Fruit fly (Drosophila melanogaster): ENCODE measurements around the gene mtSSB.

Gene mtSSB

DNA sequence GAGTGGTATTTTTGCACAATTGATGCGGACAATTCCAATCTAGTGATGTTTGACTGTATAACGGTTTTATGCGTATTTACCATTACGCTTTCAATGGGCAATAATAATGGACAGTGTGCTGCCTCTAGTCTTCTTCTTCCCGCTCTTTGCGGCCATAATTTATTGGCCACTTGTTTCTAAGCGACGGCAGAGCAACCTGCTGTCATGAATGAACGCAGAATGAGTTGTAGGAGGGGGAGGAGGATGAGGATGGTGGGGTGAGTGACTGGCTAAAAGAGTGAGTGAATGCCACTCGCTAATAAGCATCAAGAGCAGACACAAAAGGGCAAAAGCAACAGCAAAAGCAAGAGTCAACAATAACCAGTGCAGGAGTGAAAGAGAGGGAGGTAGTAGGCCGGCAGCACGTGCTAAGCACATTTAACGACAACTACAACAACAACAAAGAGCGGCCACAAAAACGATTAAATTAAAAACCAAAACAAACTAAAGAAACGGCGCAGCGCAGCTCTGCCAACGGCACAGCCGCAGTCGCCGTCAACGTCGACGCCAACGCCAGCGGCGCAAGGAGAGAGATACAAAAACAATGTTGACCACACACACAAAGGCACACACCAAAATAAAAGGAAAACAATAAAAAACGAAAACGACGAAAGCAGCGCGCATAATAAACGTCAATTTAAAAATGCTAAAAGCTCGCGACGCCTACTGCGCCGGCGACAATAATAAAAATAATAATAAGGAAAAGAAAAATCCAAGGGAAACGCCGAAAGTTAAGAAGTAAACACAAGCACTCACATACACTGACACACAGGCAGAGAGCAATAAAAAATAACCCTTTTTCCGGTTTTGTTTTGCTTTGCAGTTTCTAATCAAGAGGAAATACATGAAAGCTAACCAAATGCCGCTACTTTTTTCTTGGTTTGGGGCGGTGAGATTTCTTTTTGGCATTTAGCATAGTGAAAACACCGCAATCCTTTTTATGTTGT, 24.0 kb upstream of the mtSSB start:
- TF ChIP-seq Pif1B (GFP tag; optimal IDR thresholded peaks at IDR 0.05) = peak; percentile 23
- no peak for TF ChIP-seq CG9948 (tag; optimal IDR thresholded peaks at IDR 0.05)
- TF ChIP-seq CG34367 (tag; optimal IDR thresholded peaks at IDR 0.05) = peak; percentile 11
- no peak for TF ChIP-seq Ets98B (GFP tag; IDR thresholded peaks at IDR 0.05)
- TF ChIP-seq CG8159 (tag; optimal IDR thresholded peaks at IDR 0.05) = peak; percentile 52
- TF ChIP-seq CG8301 (tag; optimal IDR thresholded peaks at IDR 0.05) = no peak
- TF ChIP-seq Pif1A (GFP tag; optimal IDR thresholded peaks at IDR 0.05) = peak; percentile 48
- peak; percentile 50 for TF ChIP-seq Snoo (tag; optimal IDR thresholded peaks at IDR 0.05)
- TF ChIP-seq fd96Ca (GFP tag; IDR thresholded peaks at IDR 0.05) = no peak
- TF ChIP-seq gl (tag; optimal IDR thresholded peaks at IDR 0.05) = peak; percentile 28
- TF ChIP-seq CG14655 (GFP tag; optimal IDR thresholded peaks at IDR 0.05) = no peak
- no peak for TF ChIP-seq CG32121 (GFP tag; IDR thresholded peaks at IDR 0.05)
- TF ChIP-seq EcR (GFP tag; optimal IDR thresholded peaks at IDR 0.05) = peak; percentile 90
- no peak for TF ChIP-seq CG12605 (GFP tag; IDR thresholded peaks at IDR 0.05)
- TF ChIP-seq D1 (tag; optimal IDR thresholded peaks at IDR 0.05) = no peak
- peak; percentile 83 for TF ChIP-seq CG13204 (GFP tag; optimal IDR thresholded peaks at IDR 0.05)
- TF ChIP-seq CG17806 (tag; optimal IDR thresholded peaks at IDR 0.05) = no peak
- no peak for TF ChIP-seq CG4496 (GFP tag; IDR thresholded peaks at IDR 0.05)
- no peak for TF ChIP-seq rn (GFP tag; IDR thresholded peaks at IDR 0.05)
- peak; percentile 33 for TF ChIP-seq CG15710 (tag; optimal IDR thresholded peaks at IDR 0.05)
- TF ChIP-seq CG10348 (GFP tag; IDR thresholded peaks at IDR 0.05) = no peak

DNA sequence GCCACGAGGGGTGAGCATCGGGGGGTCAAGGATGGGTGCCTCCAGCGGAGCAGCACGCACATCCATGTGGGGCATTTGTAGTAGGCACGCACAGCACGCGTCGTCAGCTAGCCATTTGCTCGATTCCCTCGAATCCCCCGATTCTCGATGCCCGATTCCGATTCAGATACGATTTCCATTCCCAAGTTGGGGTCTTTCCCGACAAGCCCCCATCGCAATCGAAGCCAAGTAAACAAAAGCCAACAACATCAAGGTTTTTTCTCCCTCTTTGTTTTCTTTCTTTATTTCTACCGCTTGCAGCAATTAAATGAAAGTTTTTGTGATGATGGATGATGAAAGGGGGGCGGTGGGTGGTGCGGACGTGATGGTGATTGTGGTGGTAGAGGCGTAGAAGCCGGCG, 22.0 kb upstream of the mtSSB start:
- no peak for TF ChIP-seq Ets98B (GFP tag; IDR thresholded peaks at IDR 0.05)
- no peak for TF ChIP-seq CG4496 (GFP tag; IDR thresholded peaks at IDR 0.05)
- no peak for TF ChIP-seq CG8301 (tag; optimal IDR thresholded peaks at IDR 0.05)
- peak; percentile 83 for TF ChIP-seq EcR (GFP tag; optimal IDR thresholded peaks at IDR 0.05)
- TF ChIP-seq Pif1A (GFP tag; optimal IDR thresholded peaks at IDR 0.05) = no peak
- no peak for TF ChIP-seq CG9948 (tag; optimal IDR thresholded peaks at IDR 0.05)
- TF ChIP-seq CG15710 (tag; optimal IDR thresholded peaks at IDR 0.05) = no peak
- no peak for TF ChIP-seq CG8159 (tag; optimal IDR thresholded peaks at IDR 0.05)
- no peak for TF ChIP-seq CG14655 (GFP tag; optimal IDR thresholded peaks at IDR 0.05)
- TF ChIP-seq D1 (tag; optimal IDR thresholded peaks at IDR 0.05) = no peak
- TF ChIP-seq CG34367 (tag; optimal IDR thresholded peaks at IDR 0.05) = no peak
- TF ChIP-seq CG13204 (GFP tag; optimal IDR thresholded peaks at IDR 0.05) = peak; percentile 54
- TF ChIP-seq CG12605 (GFP tag; IDR thresholded peaks at IDR 0.05) = no peak

DNA sequence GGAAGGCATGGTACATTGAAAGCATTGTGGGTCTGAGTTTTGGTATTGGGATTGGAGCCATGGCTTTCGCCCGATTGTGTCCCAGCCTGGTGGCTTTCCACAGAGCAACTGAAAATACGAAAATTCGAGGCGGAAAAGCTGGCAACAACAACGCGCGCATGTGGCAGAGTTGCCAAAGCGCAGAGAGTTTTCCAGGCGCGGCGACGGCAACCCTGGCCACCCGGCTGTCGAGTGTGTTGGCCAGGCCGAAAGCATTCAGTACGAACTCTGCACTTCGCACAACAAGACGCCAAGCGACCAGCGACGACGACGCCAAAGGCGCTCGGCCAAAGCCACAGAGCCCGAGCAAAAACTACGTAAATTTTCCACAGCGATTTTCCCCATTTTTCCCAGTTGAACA, 20.7 kb upstream of the mtSSB start:
- TF ChIP-seq gl (tag; optimal IDR thresholded peaks at IDR 0.05) = no peak
- no peak for TF ChIP-seq CG9948 (tag; optimal IDR thresholded peaks at IDR 0.05)
- no peak for TF ChIP-seq Pif1B (GFP tag; optimal IDR thresholded peaks at IDR 0.05)
- no peak for TF ChIP-seq Snoo (tag; optimal IDR thresholded peaks at IDR 0.05)
- TF ChIP-seq Pif1A (GFP tag; optimal IDR thresholded peaks at IDR 0.05) = no peak
- TF ChIP-seq D1 (tag; optimal IDR thresholded peaks at IDR 0.05) = no peak
- TF ChIP-seq CG12605 (GFP tag; IDR thresholded peaks at IDR 0.05) = no peak
- TF ChIP-seq CG32121 (GFP tag; IDR thresholded peaks at IDR 0.05) = no peak
- no peak for TF ChIP-seq fd96Ca (GFP tag; IDR thresholded peaks at IDR 0.05)
- TF ChIP-seq CG4496 (GFP tag; IDR thresholded peaks at IDR 0.05) = no peak
- no peak for TF ChIP-seq EcR (GFP tag; optimal IDR thresholded peaks at IDR 0.05)
- TF ChIP-seq CG13204 (GFP tag; optimal IDR thresholded peaks at IDR 0.05) = no peak
- no peak for TF ChIP-seq CG14655 (GFP tag; optimal IDR thresholded peaks at IDR 0.05)
- TF ChIP-seq CG8159 (tag; optimal IDR thresholded peaks at IDR 0.05) = no peak
- no peak for TF ChIP-seq CG34367 (tag; optimal IDR thresholded peaks at IDR 0.05)
- TF ChIP-seq CG15710 (tag; optimal IDR thresholded peaks at IDR 0.05) = no peak
- TF ChIP-seq CG17806 (tag; optimal IDR thresholded peaks at IDR 0.05) = no peak
- no peak for TF ChIP-seq rn (GFP tag; IDR thresholded peaks at IDR 0.05)
- no peak for TF ChIP-seq CG10348 (GFP tag; IDR thresholded peaks at IDR 0.05)

DNA sequence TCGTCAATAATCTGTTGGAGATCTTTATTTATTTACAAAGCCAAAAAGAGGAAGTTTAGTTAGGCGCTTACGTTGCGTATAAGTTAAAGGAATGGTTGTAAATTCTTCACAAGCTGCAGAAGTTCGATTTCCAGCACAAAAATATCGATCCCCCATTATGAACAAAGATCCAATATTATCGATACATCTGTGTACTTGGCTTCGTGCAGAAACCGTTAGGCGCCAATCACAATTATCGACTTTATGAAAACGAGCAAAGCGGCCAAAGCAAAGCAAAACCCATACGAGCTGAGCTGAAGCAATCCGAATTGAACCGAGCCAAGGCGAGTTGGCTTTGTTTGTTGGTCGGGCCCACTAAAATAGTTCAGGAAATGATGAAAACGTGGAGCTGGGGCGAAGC, 20.3 kb upstream of the mtSSB start, which contains the start of gene tara:
Gene tara, plus strand, starts transcription at position 301 of the 400 bp plus-strand sequence.
- TF ChIP-seq CG12605 (GFP tag; IDR thresholded peaks at IDR 0.05) (no peak), CG10348 (GFP tag; IDR thresholded peaks at IDR 0.05) (no peak), Pif1A (GFP tag; optimal IDR thresholded peaks at IDR 0.05) (no peak), D1 (tag; optimal IDR thresholded peaks at IDR 0.05) (no peak), rn (GFP tag; IDR thresholded peaks at IDR 0.05) (no peak), CG13204 (GFP tag; optimal IDR thresholded peaks at IDR 0.05) (no peak), Pif1B (GFP tag; optimal IDR thresholded peaks at IDR 0.05) (no peak), fd96Ca (GFP tag; IDR thresholded peaks at IDR 0.05) (no peak), CG34367 (tag; optimal IDR thresholded peaks at IDR 0.05) (no peak), Snoo (tag; optimal IDR thresholded peaks at IDR 0.05) (no peak), CG4496 (GFP tag; IDR thresholded peaks at IDR 0.05) (no peak), EcR (GFP tag; optimal IDR thresholded peaks at IDR 0.05) (no peak), CG17806 (tag; optimal IDR thresholded peaks at IDR 0.05) (no peak), gl (tag; optimal IDR thresholded peaks at IDR 0.05) (no peak)

DNA sequence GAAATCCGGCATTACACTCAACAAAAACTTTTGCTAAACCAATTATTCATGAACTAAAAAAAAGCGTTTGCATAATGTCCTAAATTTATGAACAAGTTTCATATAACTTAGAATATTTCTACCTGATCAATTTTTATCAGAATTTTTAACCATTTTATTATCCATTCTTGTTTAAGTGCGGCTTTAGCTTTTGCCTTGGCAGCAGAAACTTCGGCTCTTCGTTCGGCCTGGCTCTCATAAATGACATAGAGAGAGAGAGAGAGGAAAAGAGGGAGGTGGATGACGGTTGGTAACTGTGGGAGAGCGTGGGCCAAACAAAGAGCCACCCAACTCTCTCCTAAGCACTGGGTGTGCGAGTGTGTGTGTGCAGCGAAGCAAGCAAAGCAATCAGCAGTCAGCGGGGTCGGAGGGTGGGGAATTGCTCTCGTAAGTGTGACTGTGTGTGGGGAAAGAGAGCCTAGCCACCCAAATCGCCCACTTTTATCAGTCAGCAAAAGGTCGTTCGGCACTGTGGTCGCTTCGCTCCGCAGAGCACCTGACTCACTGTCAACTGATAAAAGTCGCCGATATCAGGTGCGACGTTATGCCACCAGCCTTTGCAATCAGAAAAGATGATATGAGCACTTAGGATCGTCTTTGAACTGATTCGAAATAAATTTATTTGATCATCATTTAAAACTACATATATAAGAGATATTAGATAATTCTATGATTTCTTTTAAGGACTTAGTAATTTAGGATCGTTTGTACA, 19.5 kb upstream of the mtSSB start:
- TF ChIP-seq Pif1B (GFP tag; optimal IDR thresholded peaks at IDR 0.05) (peak; percentile 96), Snoo (tag; optimal IDR thresholded peaks at IDR 0.05) (peak; percentile 83), CG13204 (GFP tag; optimal IDR thresholded peaks at IDR 0.05) (peak; percentile 96), D1 (tag; optimal IDR thresholded peaks at IDR 0.05) (peak; percentile 96), CG9948 (tag; optimal IDR thresholded peaks at IDR 0.05) (peak; percentile 98), CG34367 (tag; optimal IDR thresholded peaks at IDR 0.05) (peak; percentile 98), CG4496 (GFP tag; IDR thresholded peaks at IDR 0.05) (no peak), CG12605 (GFP tag; IDR thresholded peaks at IDR 0.05) (no peak), CG10348 (GFP tag; IDR thresholded peaks at IDR 0.05) (no peak), gl (tag; optimal IDR thresholded peaks at IDR 0.05) (peak; percentile 97), CG14655 (GFP tag; optimal IDR thresholded peaks at IDR 0.05) (peak; percentile 97), EcR (GFP tag; optimal IDR thresholded peaks at IDR 0.05) (peak; percentile 83), CG15710 (tag; optimal IDR thresholded peaks at IDR 0.05) (peak; percentile 99), CG8159 (tag; optimal IDR thresholded peaks at IDR 0.05) (peak; percentile 98), Ets98B (GFP tag; IDR thresholded peaks at IDR 0.05) (no peak), Pif1A (GFP tag; optimal IDR thresholded peaks at IDR 0.05) (peak; percentile 97), CG8301 (tag; optimal IDR thresholded peaks at IDR 0.05) (peak; percentile 99), CG17806 (tag; optimal IDR thresholded peaks at IDR 0.05) (peak; percentile 98), fd96Ca (GFP tag; IDR thresholded peaks at IDR 0.05) (no peak), rn (GFP tag; IDR thresholded peaks at IDR 0.05) (no peak), CG32121 (GFP tag; IDR thresholded peaks at IDR 0.05) (no peak)

All from whole organism, pupa.